Worm (Caenorhabditis elegans) whole organism, mixed stage, embryonic: Measurements from ENCODE around the gene F19C6.5.
A peak's percentile ranks its signal among the peaks of the same experiment; 100 is the strongest.

ENCODE experiments used
- M03D4.4 ChIP-seq: sonication (generic microtip); optimal IDR thresholded peaks from 2 replicates; lab custom pipeline; 2017; ENCODE audit warnings: mild to moderate bottlenecking, missing genetic modification characterization, missing compliant biosample characterization
- bed-3 ChIP-seq: fragments of 200-800 bp; sonication (Bioruptor generic); optimal IDR thresholded peaks from 3 replicates; lab custom pipeline; 2018; ENCODE audit warnings: mild to moderate bottlenecking, missing genetic modification characterization, moderate library complexity, missing compliant biosample characterization
- blmp-1 ChIP-seq: fragments of 150-350 bp; optimal IDR thresholded peaks from 2 replicates; lab custom pipeline; 2014; ENCODE audit warnings: missing biosample characterization, missing genetic modification characterization
- ceh-39 ChIP-seq: fragments of 150-350 bp; optimal IDR thresholded peaks from 2 replicates; lab custom pipeline; 2014; ENCODE audit warnings: missing biosample characterization, missing genetic modification characterization
- ceh-43 ChIP-seq: fragments of 200-800 bp; sonication (Bioruptor generic); optimal IDR thresholded peaks from 2 replicates; lab custom pipeline; 2018; ENCODE audit warnings: mild to moderate bottlenecking, missing genetic modification characterization, moderate library complexity, missing compliant biosample characterization
- ces-1 ChIP-seq: fragments of 150-350 bp; optimal IDR thresholded peaks from 2 replicates; lab custom pipeline; 2014; ENCODE audit warnings: missing biosample characterization, missing genetic modification reagents, missing genetic modification characterization
- cnd-1 ChIP-seq: fragments of 200-800 bp; sonication (Bioruptor generic); optimal IDR thresholded peaks from 2 replicates; lab custom pipeline; 2018; ENCODE audit warnings: mild to moderate bottlenecking, missing genetic modification characterization, missing compliant biosample characterization
- drap-1 ChIP-seq: fragments of 200-800 bp; sonication (Bioruptor generic); optimal IDR thresholded peaks from 3 replicates; lab custom pipeline; 2018; ENCODE audit warnings: mild to moderate bottlenecking, missing genetic modification characterization, missing compliant biosample characterization
- elt-1 ChIP-seq: sonication (generic microtip); optimal IDR thresholded peaks from 2 replicates; lab custom pipeline; 2017; ENCODE audit warnings: missing genetic modification characterization, mild to moderate bottlenecking, missing compliant biosample characterization, antibody characterized with exemption, moderate library complexity, borderline replicate concordance; ENCODE audit not compliant: insufficient read depth
- elt-3 ChIP-seq: fragments of 150-350 bp; optimal IDR thresholded peaks from 2 replicates; lab custom pipeline; 2014; ENCODE audit warnings: missing biosample characterization, missing genetic modification characterization
- flh-1 ChIP-seq: fragments of 200-800 bp; sonication (Bioruptor generic); optimal IDR thresholded peaks from 2 replicates; lab custom pipeline; 2018; ENCODE audit warnings: mild to moderate bottlenecking, missing genetic modification characterization, moderate library complexity, missing compliant biosample characterization
- ham-2 ChIP-seq: fragments of 200-800 bp; sonication (Bioruptor generic); optimal IDR thresholded peaks from 2 replicates; lab custom pipeline; 2018; ENCODE audit warnings: mild to moderate bottlenecking, missing genetic modification characterization, missing compliant biosample characterization
- hlh-1 ChIP-seq: fragments of 150-350 bp; optimal IDR thresholded peaks from 2 replicates; lab custom pipeline; 2014; ENCODE audit warnings: missing biosample characterization, missing genetic modification reagents, missing genetic modification characterization
- lin-13 ChIP-seq: fragments of 150-350 bp; optimal IDR thresholded peaks from 2 replicates; lab custom pipeline; 2014; ENCODE audit warnings: missing biosample characterization, missing genetic modification characterization
- lin-32 ChIP-seq: fragments of 200-800 bp; sonication (Bioruptor generic); optimal IDR thresholded peaks from 2 replicates; lab custom pipeline; 2018; ENCODE audit warnings: mild to moderate bottlenecking, missing genetic modification characterization, missing compliant biosample characterization
- lsy-2 ChIP-seq: fragments of 150-350 bp; optimal IDR thresholded peaks from 2 replicates; lab custom pipeline; 2014; ENCODE audit warnings: missing biosample characterization, missing genetic modification characterization
- mep-1 ChIP-seq: fragments of 150-350 bp; optimal IDR thresholded peaks from 2 replicates; lab custom pipeline; 2017; ENCODE audit warnings: missing biosample characterization, missing genetic modification reagents, missing genetic modification characterization, inconsistent platforms
- mls-2 ChIP-seq: sonication (generic microtip); optimal IDR thresholded peaks from 2 replicates; lab custom pipeline; 2016; ENCODE audit warnings: mild to moderate bottlenecking, missing genetic modification characterization, moderate library complexity, missing compliant biosample characterization
- nhr-12 ChIP-seq: fragments of 150-350 bp; optimal IDR thresholded peaks from 2 replicates; lab custom pipeline; 2014; ENCODE audit warnings: missing biosample characterization, missing genetic modification characterization
- nhr-2 ChIP-seq: fragments of 150-350 bp; optimal IDR thresholded peaks from 2 replicates; lab custom pipeline; 2014; ENCODE audit warnings: missing biosample characterization, missing genetic modification characterization
- nhr-237 ChIP-seq: fragments of 150-350 bp; optimal IDR thresholded peaks from 2 replicates; lab custom pipeline; 2014; ENCODE audit warnings: missing biosample characterization, missing genetic modification characterization
- nhr-28 ChIP-seq: fragments of 150-350 bp; optimal IDR thresholded peaks from 2 replicates; lab custom pipeline; 2014; ENCODE audit warnings: missing biosample characterization, missing genetic modification characterization
- nhr-76 ChIP-seq: sonication (generic microtip); optimal IDR thresholded peaks from 2 replicates; lab custom pipeline; 2017; ENCODE audit warnings: missing biosample characterization, missing genetic modification characterization
- pha-4 ChIP-seq: fragments of 150-350 bp; optimal IDR thresholded peaks from 2 replicates; lab custom pipeline; 2018; ENCODE audit warnings: missing biosample characterization, missing genetic modification reagents, missing genetic modification characterization
- sem-2 ChIP-seq: fragments of 200-800 bp; sonication (Bioruptor generic); optimal IDR thresholded peaks from 2 replicates; lab custom pipeline; 2018; ENCODE audit warnings: mild to moderate bottlenecking, missing genetic modification characterization, missing compliant biosample characterization
- snpc-4 ChIP-seq: fragments of 150-350 bp; optimal IDR thresholded peaks from 2 replicates; lab custom pipeline; 2014; ENCODE audit warnings: missing biosample characterization, missing genetic modification characterization
- sptf-1 ChIP-seq: sonication (generic microtip); optimal IDR thresholded peaks from 2 replicates; lab custom pipeline; 2017; ENCODE audit warnings: mild to moderate bottlenecking, missing genetic modification characterization, moderate library complexity, missing compliant biosample characterization
- tbx-8 ChIP-seq: fragments of 200-800 bp; sonication (Bioruptor generic); optimal IDR thresholded peaks from 2 replicates; lab custom pipeline; 2018; ENCODE audit warnings: mild to moderate bottlenecking, missing genetic modification characterization, moderate library complexity, missing compliant biosample characterization
- unc-39 ChIP-seq: fragments of 150-350 bp; optimal IDR thresholded peaks from 2 replicates; lab custom pipeline; 2014; ENCODE audit warnings: missing biosample characterization, missing genetic modification characterization
- unc-62 ChIP-seq: fragments of 150-350 bp; optimal IDR thresholded peaks from 2 replicates; lab custom pipeline; 2014; ENCODE audit warnings: missing biosample characterization, missing genetic modification reagents, missing genetic modification characterization
- ztf-11 ChIP-seq: fragments of 150-350 bp; optimal IDR thresholded peaks from 2 replicates; lab custom pipeline; 2014; ENCODE audit warnings: missing biosample characterization, missing genetic modification characterization

The F19C6.5 gene

ce11 chrX:9999192-9999591 lies 14.5 kb upstream of the F19C6.5 start, which contains the start of gene grk-1:
Gene grk-1, minus strand, starts transcription at chrX:9999208.
- TF ChIP-seq ces-1 (GFP tag; lab: Kevin White, UChicago) (peak; percentile 31), nhr-237 (tag; lab: Kevin White, UChicago) (no peak)
- TF ChIP-seq, all 35 proteins: peak for 1

- TF ChIP-seq unc-62 (GFP tag; lab: Kevin White, UChicago) (no peak), drap-1 (no peak), hlh-1 (tag; lab: Kevin White, UChicago) (no peak), blmp-1 (no peak), lin-13 (tag; lab: Kevin White, UChicago) (no peak), lin-32 (GFP tag; lab: Kevin White, UChicago) (no peak), tbx-8 (GFP tag; lab: Kevin White, UChicago) (no peak), snpc-4 (tag; lab: Kevin White, UChicago) (no peak), ztf-11 (tag; lab: Kevin White, UChicago) (no peak), ceh-39 (no peak), unc-39 (tag; lab: Kevin White, UChicago) (no peak), elt-3 (tag; lab: Kevin White, UChicago) (no peak), mep-1 (tag; lab: Kevin White, UChicago) (no peak), nhr-28 (tag; lab: Kevin White, UChicago) (no peak), ceh-43 (GFP tag; lab: Kevin White, UChicago) (no peak), lsy-2 (tag; lab: Kevin White, UChicago) (no peak), bed-3 (GFP tag; lab: Kevin White, UChicago) (no peak), flh-1 (GFP tag; lab: Kevin White, UChicago) (no peak), ces-1 (GFP tag; lab: Kevin White, UChicago) (no peak)
Measured at ce11 chrX:9997344-9997743, 12.6 kb upstream of the F19C6.5 start.

- TF ChIP-seq mls-2 (tag; lab: Kevin White, UChicago) (no peak), lin-32 (GFP tag; lab: Kevin White, UChicago) (no peak), ces-1 (GFP tag; lab: Kevin White, UChicago) (no peak), nhr-28 (tag; lab: Kevin White, UChicago) (no peak), flh-1 (GFP tag; lab: Kevin White, UChicago) (no peak), pha-4 (tag; lab: Kevin White, UChicago) (no peak), tbx-8 (GFP tag; lab: Kevin White, UChicago) (no peak), hlh-1 (tag; lab: Kevin White, UChicago) (no peak), ztf-11 (tag; lab: Kevin White, UChicago) (no peak), nhr-2 (no peak), lsy-2 (tag; lab: Kevin White, UChicago) (no peak), sptf-1 (tag; lab: Kevin White, UChicago) (no peak), sem-2 (GFP tag; lab: Kevin White, UChicago) (no peak), elt-3 (tag; lab: Kevin White, UChicago) (no peak), drap-1 (no peak), M03D4.4 (no peak)
- TF ChIP-seq, all 35 proteins: peak for 0
Measured at ce11 chrX:9993100-9993499, 8.4 kb upstream of the F19C6.5 start.

ce11 chrX:9988884-9989283 lies 4.1 kb upstream of the F19C6.5 start:
- TF ChIP-seq ham-2 (GFP tag; lab: Kevin White, UChicago) (peak; percentile 78), cnd-1 (tag; lab: Kevin White, UChicago) (peak; percentile 45), nhr-76 (tag; lab: Kevin White, UChicago) (no peak)

ce11 chrX:9987166-9987565 lies 2.4 kb upstream of the F19C6.5 start:
- TF ChIP-seq tbx-8 (GFP tag; lab: Kevin White, UChicago) = no peak
- peak; percentile 4 for TF ChIP-seq elt-1 (tag; lab: Kevin White, UChicago)
- peak; percentile 28 for TF ChIP-seq pha-4 (tag; lab: Kevin White, UChicago)

- no peak for TF ChIP-seq cnd-1 (tag; lab: Kevin White, UChicago)
- TF ChIP-seq mls-2 (tag; lab: Kevin White, UChicago) = no peak
- TF ChIP-seq blmp-1 = no peak
- TF ChIP-seq ztf-11 (tag; lab: Kevin White, UChicago) = no peak
- TF ChIP-seq ham-2 (GFP tag; lab: Kevin White, UChicago) = no peak
- no peak for TF ChIP-seq nhr-28 (tag; lab: Kevin White, UChicago)
- no peak for TF ChIP-seq nhr-12 (tag; lab: Kevin White, UChicago)
- TF ChIP-seq lin-32 (GFP tag; lab: Kevin White, UChicago) = no peak
- no peak for TF ChIP-seq ceh-39
- no peak for TF ChIP-seq nhr-2
- no peak for TF ChIP-seq lin-13 (tag; lab: Kevin White, UChicago)
- no peak for TF ChIP-seq lsy-2 (tag; lab: Kevin White, UChicago)
- no peak for TF ChIP-seq tbx-8 (GFP tag; lab: Kevin White, UChicago)
Measured at ce11 chrX:9981259-9981658, 3.5 kb downstream of the F19C6.5 start.
